Fruit fly (Drosophila melanogaster) whole organism, embryonic: Measurements from ENCODE around the gene inaE.

Source experiments
- BEAF-32 ChIP-seq: fragments of 200-800 bp; sonication (Bioruptor generic); optimal IDR thresholded peaks from 3 replicates; lab custom pipeline; 2017; ENCODE audit warnings: missing biosample characterization, missing genetic modification characterization, mild to moderate bottlenecking, moderate library complexity, missing genetic modification reagents
- Bdp1 ChIP-seq: fragments of 200-800 bp; sonication (Bioruptor generic); optimal IDR thresholded peaks from 3 replicates; lab custom pipeline; 2016; ENCODE audit warnings: missing biosample characterization, missing genetic modification characterization
- Bgb ChIP-seq: fragments of 200-800 bp; sonication (Bioruptor generic); IDR thresholded peaks from 2 replicates; pipeline ENCODE4 v1.3.6; 2022; ENCODE audit warnings: missing biosample characterization, missing genetic modification characterization; ENCODE audit not compliant: partially characterized antibody
- CG1233 ChIP-seq: fragments of 200-800 bp; sonication (Bioruptor generic); optimal IDR thresholded peaks from 4 replicates; lab custom pipeline; 2018; ENCODE audit warnings: missing biosample characterization, mild to moderate bottlenecking, missing genetic modification characterization
- CG12391 ChIP-seq: fragments of 200-800 bp; sonication (Bioruptor generic); optimal IDR thresholded peaks from 3 replicates; lab custom pipeline; 2018; ENCODE audit warnings: missing biosample characterization, mild to moderate bottlenecking, missing genetic modification characterization, moderate library complexity
- CG13296 ChIP-seq: fragments of 200-800 bp; sonication (Bioruptor generic); optimal IDR thresholded peaks from 3 replicates; lab custom pipeline; 2018; ENCODE audit warnings: missing biosample characterization, mild to moderate bottlenecking, missing genetic modification characterization
- CG1529 ChIP-seq: fragments of 200-800 bp; sonication (Bioruptor generic); optimal IDR thresholded peaks from 3 replicates; lab custom pipeline; 2018; ENCODE audit warnings: missing biosample characterization, missing genetic modification characterization
- CG17912 ChIP-seq: fragments of 200-800 bp; sonication (Bioruptor generic); optimal IDR thresholded peaks from 2 replicates; lab custom pipeline; 2018; ENCODE audit warnings: missing biosample characterization, mild to moderate bottlenecking, missing genetic modification characterization
- CG2889 ChIP-seq: fragments of 200-800 bp; sonication (Bioruptor generic); IDR thresholded peaks from 3 replicates; pipeline ENCODE4 v1.3.6; 2022; ENCODE audit warnings: missing biosample characterization, missing genetic modification characterization
- CG31441 ChIP-seq: fragments of 200-800 bp; sonication (Bioruptor generic); IDR thresholded peaks from 2 replicates; pipeline ENCODE4 v1.3.6; 2022; ENCODE audit warnings: missing biosample characterization, missing genetic modification characterization
- CG32772 ChIP-seq: fragments of 200-800 bp; sonication (Bioruptor generic); IDR thresholded peaks from 2 replicates; pipeline ENCODE4 v1.3.6; 2022; ENCODE audit warnings: missing biosample characterization, missing genetic modification characterization
- CG6683 ChIP-seq: fragments of 200-800 bp; sonication (Bioruptor generic); optimal IDR thresholded peaks from 2 replicates; lab custom pipeline; 2017; ENCODE audit warnings: missing biosample characterization, mild to moderate bottlenecking, missing genetic modification characterization, missing genetic modification reagents
- CG6765 ChIP-seq: fragments of 200-800 bp; sonication (Bioruptor generic); optimal IDR thresholded peaks from 3 replicates; lab custom pipeline; 2017; ENCODE audit warnings: missing biosample characterization, mild to moderate bottlenecking, missing genetic modification characterization
- CG7357 ChIP-seq: fragments of 200-800 bp; sonication (Bioruptor generic); IDR thresholded peaks from 3 replicates; pipeline ENCODE4 v1.3.6; 2022; ENCODE audit warnings: missing biosample characterization, missing genetic modification characterization
- CG9727 ChIP-seq: fragments of 200-800 bp; sonication (Bioruptor generic); optimal IDR thresholded peaks from 3 replicates; lab custom pipeline; 2017; ENCODE audit warnings: missing biosample characterization, mild to moderate bottlenecking, missing genetic modification characterization
- CG9876 ChIP-seq: fragments of 200-800 bp; sonication (Bioruptor generic); optimal IDR thresholded peaks from 2 replicates; lab custom pipeline; 2016; ENCODE audit warnings: missing biosample characterization, missing genetic modification characterization
- CTCF ChIP-seq: fragments of 200-800 bp; sonication (Bioruptor generic); optimal IDR thresholded peaks from 2 replicates; lab custom pipeline; 2017; ENCODE audit warnings: missing biosample characterization, mild to moderate bottlenecking, missing genetic modification characterization, moderate library complexity
- CkIIα-i1 ChIP-seq: fragments of 200-800 bp; sonication (Bioruptor generic); IDR thresholded peaks from 2 replicates; pipeline ENCODE4 v1.3.6; 2022; ENCODE audit warnings: missing biosample characterization, missing genetic modification characterization
- CoRest ChIP-seq: fragments of 200-800 bp; sonication (Bioruptor generic); optimal IDR thresholded peaks from 3 replicates; lab custom pipeline; 2018; ENCODE audit warnings: missing biosample characterization, mild to moderate bottlenecking, missing genetic modification characterization, moderate library complexity
- Eip74EF ChIP-seq, 2 experiments: fragments of 200-800 bp in 1 of 2; fragments of >200 bp in 1 of 2; sonication (Bioruptor generic) in 1 of 2; optimal IDR thresholded peaks; 2 replicates each; lab custom pipeline; 2017 to 2019; ENCODE audit warnings: missing biosample characterization in 2 of 2, missing genetic modification characterization in 2 of 2, mild to moderate bottlenecking in 1 of 2, moderate library complexity in 1 of 2
- Fer2 ChIP-seq: fragments of 200-800 bp; sonication (Bioruptor generic); optimal IDR thresholded peaks from 2 replicates; lab custom pipeline; 2018; ENCODE audit warnings: missing biosample characterization, mild to moderate bottlenecking, missing genetic modification characterization, moderate library complexity
- HLH4C ChIP-seq: fragments of 200-800 bp; sonication (Bioruptor generic); IDR thresholded peaks from 3 replicates; pipeline ENCODE4 v1.3.6; 2022; ENCODE audit warnings: missing biosample characterization, missing genetic modification characterization; ENCODE audit not compliant: partially characterized antibody
- Lhr ChIP-seq: fragments of 200-800 bp; sonication (Bioruptor generic); optimal IDR thresholded peaks from 3 replicates; lab custom pipeline; 2017; ENCODE audit warnings: mild to moderate bottlenecking, missing biosample characterization, missing genetic modification reagents, missing genetic modification characterization
- MESR4 ChIP-seq: fragments of 200-800 bp; sonication (Bioruptor generic); optimal IDR thresholded peaks from 2 replicates; lab custom pipeline; 2018; ENCODE audit warnings: missing biosample characterization, mild to moderate bottlenecking, missing genetic modification characterization, moderate library complexity
- Med ChIP-seq: fragments of 200-800 bp; sonication (Bioruptor generic); peaks from one replicate; lab custom pipeline; 2016; ENCODE audit warnings: missing biosample characterization, missing genetic modification characterization, mild to moderate bottlenecking, inconsistent platforms, moderate library complexity
- Poxn ChIP-seq: fragments of 200-800 bp; sonication (Bioruptor generic); IDR thresholded peaks from 2 replicates; pipeline ENCODE4 v1.3.6; 2022; ENCODE audit warnings: missing biosample characterization, missing genetic modification characterization
- Trl ChIP-seq, 3 experiments: fragments of >200 bp in 2 of 3; fragments of 200-800 bp in 1 of 3; sonication (Bioruptor generic) in 1 of 3; optimal IDR thresholded peaks; 2 replicates in 1 of 3; 3 replicates in 2 of 3; lab custom pipeline; 2016 to 2017; ENCODE audit warnings: missing biosample characterization in 1 of 3, missing genetic modification characterization in 1 of 3
- aop ChIP-seq: fragments of 200-800 bp; sonication (Bioruptor generic); IDR thresholded peaks from 2 replicates; pipeline ENCODE4 v1.3.6; 2022; ENCODE audit warnings: missing biosample characterization, missing genetic modification characterization
- bbx ChIP-seq: fragments of 200-800 bp; sonication (Bioruptor generic); IDR thresholded peaks from 2 replicates; pipeline ENCODE4 v1.3.6; 2022; ENCODE audit warnings: missing biosample characterization, missing genetic modification characterization; ENCODE audit not compliant: partially characterized antibody
- cas ChIP-seq: fragments of 200-800 bp; sonication (Bioruptor generic); IDR thresholded peaks from 2 replicates; pipeline ENCODE4 v1.3.6; 2022; ENCODE audit warnings: missing biosample characterization, missing genetic modification characterization
- chinmo ChIP-seq: fragments of 200-800 bp; sonication (Bioruptor generic); IDR thresholded peaks from 4 replicates; pipeline ENCODE4 v1.3.6; 2022; ENCODE audit warnings: missing biosample characterization, missing genetic modification characterization; ENCODE audit not compliant: partially characterized antibody
- crp ChIP-seq, 2 experiments: fragments of 200-800 bp; sonication (Bioruptor generic); optimal IDR thresholded peaks; 2 replicates in 1 of 2; 3 replicates in 1 of 2; lab custom pipeline; 2017; ENCODE audit warnings: missing biosample characterization in 2 of 2, missing genetic modification characterization in 2 of 2, mild to moderate bottlenecking in 1 of 2, moderate library complexity in 1 of 2
- esg ChIP-seq: fragments of 200-800 bp; sonication (Bioruptor generic); conservative IDR thresholded peaks from 2 replicates; pipeline ENCODE4 v1.3.6; 2022; ENCODE audit warnings: missing biosample characterization, missing genetic modification characterization
- ftz-f1 ChIP-seq: fragments of 200-800 bp; sonication (Bioruptor generic); optimal IDR thresholded peaks from 2 replicates; lab custom pipeline; 2016; ENCODE audit warnings: missing biosample characterization, missing genetic modification characterization
- gcm ChIP-seq: fragments of 200-800 bp; sonication (Bioruptor generic); optimal IDR thresholded peaks from 2 replicates; lab custom pipeline; 2019; ENCODE audit warnings: missing biosample characterization, mild to moderate bottlenecking, missing genetic modification characterization, moderate library complexity
- gfzf ChIP-seq: fragments of 200-800 bp; sonication (Bioruptor generic); optimal IDR thresholded peaks from 2 replicates; lab custom pipeline; 2016; ENCODE audit warnings: missing biosample characterization, mild to moderate bottlenecking, missing genetic modification characterization, moderate library complexity
- hb ChIP-seq: fragments of 200-800 bp; sonication (Bioruptor generic); IDR thresholded peaks from 3 replicates; pipeline ENCODE4 v1.3.6; 2022; ENCODE audit warnings: missing biosample characterization, missing genetic modification characterization; ENCODE audit not compliant: partially characterized antibody
- inv ChIP-seq: fragments of 200-800 bp; sonication (Bioruptor generic); IDR thresholded peaks from 2 replicates; pipeline ENCODE4 v1.3.6; 2022; ENCODE audit warnings: missing biosample characterization, missing genetic modification characterization; ENCODE audit not compliant: partially characterized antibody
- knrl ChIP-seq: fragments of 200-800 bp; sonication (Bioruptor generic); IDR thresholded peaks from 3 replicates; pipeline ENCODE4 v1.3.6; 2022; ENCODE audit warnings: missing biosample characterization, missing genetic modification characterization; ENCODE audit not compliant: partially characterized antibody
- nerfin-2 ChIP-seq: fragments of 200-800 bp; sonication (Bioruptor generic); IDR thresholded peaks from 2 replicates; pipeline ENCODE4 v1.3.6; 2022; ENCODE audit warnings: missing biosample characterization, missing genetic modification characterization; ENCODE audit not compliant: partially characterized antibody
- onecut ChIP-seq: fragments of 200-800 bp; sonication (Bioruptor generic); IDR thresholded peaks from 2 replicates; pipeline ENCODE4 v1.3.6; 2022; ENCODE audit warnings: missing biosample characterization, missing genetic modification characterization
- org-1 ChIP-seq: fragments of 200-800 bp; sonication (Bioruptor generic); optimal IDR thresholded peaks from 2 replicates; lab custom pipeline; 2017; ENCODE audit warnings: missing biosample characterization, missing genetic modification characterization
- prd ChIP-seq, 3 experiments: fragments of >200 bp in 2 of 3; fragments of 200-800 bp in 1 of 3; sonication (Bioruptor generic) in 1 of 3; optimal IDR thresholded peaks in 2 of 3; IDR thresholded peaks in 1 of 3; 2 replicates in 2 of 3; 3 replicates in 1 of 3; pipeline versions ENCODE4 v1.3.6 to Lab custom; 2017 to 2022; ENCODE audit warnings: missing biosample characterization in 1 of 3, missing genetic modification characterization in 1 of 3
- rib ChIP-seq: fragments of 200-800 bp; sonication (Bioruptor generic); IDR thresholded peaks from 2 replicates; pipeline ENCODE4 v1.3.6; 2022; ENCODE audit warnings: missing biosample characterization, missing genetic modification characterization
- ro ChIP-seq: fragments of 200-800 bp; sonication (Bioruptor generic); IDR thresholded peaks from 2 replicates; pipeline ENCODE4 v1.3.6; 2022; ENCODE audit warnings: missing biosample characterization, missing genetic modification characterization
- sob ChIP-seq: fragments of 200-800 bp; sonication (Bioruptor generic); IDR thresholded peaks from 2 replicates; pipeline ENCODE4 v1.3.6; 2022; ENCODE audit warnings: missing biosample characterization, missing genetic modification characterization
- trem ChIP-seq: fragments of 200-800 bp; optimal IDR thresholded peaks from 3 replicates; lab custom pipeline; 2019; ENCODE audit warnings: missing biosample characterization, mild to moderate bottlenecking, missing genetic modification characterization, moderate library complexity
- z ChIP-seq: fragments of 200-800 bp; sonication (Bioruptor generic); IDR thresholded peaks from 3 replicates; pipeline ENCODE4 v1.3.6; 2022; ENCODE audit warnings: missing biosample characterization, missing genetic modification characterization

The inaE gene

DNA sequence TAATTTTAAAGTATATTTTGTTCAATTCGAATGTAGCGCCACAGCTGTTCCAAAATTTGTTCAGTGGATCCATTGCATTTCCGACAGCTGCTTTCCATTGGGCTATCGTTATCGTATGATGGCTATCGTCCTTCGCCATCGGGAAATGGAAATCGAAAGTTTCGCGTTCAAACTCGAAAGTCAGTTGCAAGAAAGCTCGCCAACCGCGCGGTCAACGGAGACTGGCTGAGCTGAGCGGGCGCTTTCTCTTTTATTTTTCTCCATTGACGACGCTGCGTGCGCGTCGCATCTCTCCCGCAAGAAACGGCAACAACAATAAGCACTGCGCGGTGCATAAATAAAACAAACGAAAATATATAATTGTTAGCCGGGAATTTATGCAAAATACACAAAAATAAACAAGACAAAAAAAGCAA is at the start of gene inaE (continued):
- TF ChIP-seq Lhr, result peak; percentile 33
- TF ChIP-seq CTCF (GFP tag; lab: Kevin White, UChicago), result peak; percentile 12
- peak; percentile 22 to 91 for TF ChIP-seq crp (GFP tag; optimal IDR thresholded peaks at IDR 0.05; lab: Kevin White, UChicago)
- TF ChIP-seq CG9876 (GFP tag; lab: Kevin White, UChicago), result no peak
- TF ChIP-seq CG1233 (GFP tag; lab: Kevin White, UChicago), result peak; percentile 20
- TF ChIP-seq CG31441 (GFP tag; lab: Robert Waterston, UW), result peak; percentile 11; the same call in 1 of the 2 replicates
- peak; percentile 32 for TF ChIP-seq trem (tag; lab: Kevin White, UChicago)
- TF ChIP-seq HLH4C (GFP tag; lab: Robert Waterston, UW), result peak; percentile 72
- peak; percentile 17 for TF ChIP-seq MESR4
- TF ChIP-seq esg, result no peak
- TF ChIP-seq CG6683 (GFP tag; lab: Kevin White, UChicago), result no peak
- no peak for TF ChIP-seq cas (GFP tag; lab: Robert Waterston, UW)
- no peak for TF ChIP-seq org-1 (GFP tag; lab: Kevin White, UChicago)
- TF ChIP-seq z, result no peak
- peak; percentile 9 for TF ChIP-seq CG12391 (tag; lab: Kevin White, UChicago)
- TF ChIP-seq Fer2 (tag; lab: Kevin White, UChicago), result no peak
- TF ChIP-seq CG6765, result no peak
- peak; percentile 14 for TF ChIP-seq CG17912
- TF ChIP-seq CG32772 (GFP tag; lab: Robert Waterston, UW), result no peak
- TF ChIP-seq CG13296, result no peak
- TF ChIP-seq rib (GFP tag; lab: Robert Waterston, UW), result peak; percentile 60
- TF ChIP-seq Bdp1 (GFP tag; lab: Kevin White, UChicago), result no peak
- TF ChIP-seq ro, result no peak
- TF ChIP-seq ftz-f1, result peak; percentile 88
- TF ChIP-seq knrl (GFP tag; lab: Robert Waterston, UW), result peak; percentile 45; the same call in 1 of the 3 replicates
- no peak for TF ChIP-seq gcm (GFP tag; lab: Kevin White, UChicago)
- TF ChIP-seq Trl (optimal IDR thresholded peaks at IDR 0.05; lab: Kevin White, UChicago), result no peak
- peak; percentile 18 for TF ChIP-seq Trl (GFP tag; optimal IDR thresholded peaks at IDR 0.05; lab: Kevin White, UChicago)
- TF ChIP-seq prd (optimal IDR thresholded peaks at IDR 0.05; lab: Kevin White, UChicago), result no peak
- TF ChIP-seq prd (GFP tag; IDR thresholded peaks at IDR 0.05; lab: Robert Waterston, UW), result no peak
- peak; percentile 80 for TF ChIP-seq Bgb (GFP tag; lab: Robert Waterston, UW)
- TF ChIP-seq CG2889, result no peak
- TF ChIP-seq bbx (GFP tag; lab: Robert Waterston, UW), result peak; percentile 73
- peak; percentile 39; the same call in 1 of the 2 replicates for TF ChIP-seq inv
- peak; percentile 27 for TF ChIP-seq CoRest (tag; lab: Kevin White, UChicago)
- TF ChIP-seq BEAF-32 (GFP tag; lab: Kevin White, UChicago), result peak; percentile 53
- TF ChIP-seq Med (GFP tag; lab: Kevin White, UChicago), result peak; percentile 90
- no peak for TF ChIP-seq CG9727 (GFP tag; lab: Kevin White, UChicago)
- peak; percentile 73 for TF ChIP-seq nerfin-2 (GFP tag; lab: Robert Waterston, UW)
- TF ChIP-seq aop (GFP tag; lab: Robert Waterston, UW), result no peak
- no peak for TF ChIP-seq CkIIα-i1 (GFP tag; lab: Robert Waterston, UW)
- peak in 1 of 2 experiments; percentile 65 for TF ChIP-seq Eip74EF (GFP tag; optimal IDR thresholded peaks at IDR 0.05; lab: Kevin White, UChicago)
- TF ChIP-seq CG1529 (GFP tag; lab: Kevin White, UChicago), result no peak
- 0 out of 4 replicates have a peak, but pooled peaks have one; percentile 63 for TF ChIP-seq chinmo
- no peak for TF ChIP-seq gfzf (GFP tag; lab: Kevin White, UChicago)
- TF ChIP-seq sob, result 0 out of 2 replicates have a peak, but pooled peaks have one; percentile 7
- peak; percentile 93 for TF ChIP-seq CG7357 (GFP tag; lab: Robert Waterston, UW)
- TF ChIP-seq onecut, result peak; percentile 13; the same call in 1 of the 2 replicates
- TF ChIP-seq Poxn (GFP tag; lab: Robert Waterston, UW), result no peak
- TF ChIP-seq hb (GFP tag; lab: Robert Waterston, UW), result peak; percentile 29; the same call in 1 of the 3 replicates
